Worm (Caenorhabditis elegans) whole organism, L4/young adult: ENCODE data around the gene C15B12.3.

ENCODE experiments used
- W03F9.2 ChIP-seq: fragments of 150-350 bp; optimal IDR thresholded peaks from 2 replicates; lab custom pipeline; 2014; ENCODE audit warnings: missing biosample characterization, missing genetic modification characterization
- dao-5 ChIP-seq: sonication (generic microtip); optimal IDR thresholded peaks from 2 replicates; lab custom pipeline; 2016; ENCODE audit warnings: missing genotype, missing genetic modification characterization, moderate library complexity, missing compliant biosample characterization
- him-1 ChIP-seq: sonication (generic microtip); optimal IDR thresholded peaks from 2 replicates; lab custom pipeline; 2016; ENCODE audit warnings: missing genotype, missing genetic modification reagents, missing genetic modification characterization, missing compliant biosample characterization

ce11 chrX:6462479-6462878 is 4.9 kb downstream of the C15B12.3 start:
- no peak for TF ChIP-seq him-1 (tag; lab: Kevin White, UChicago)
- TF ChIP-seq W03F9.2 (tag; lab: Kevin White, UChicago), result no peak
- no peak for TF ChIP-seq dao-5 (tag; lab: Kevin White, UChicago)
